Fruit fly (Drosophila melanogaster) whole organism, embryonic: Measurements from ENCODE around the gene mRpL40.

Experiments
- BEAF-32 ChIP-seq: fragments of 200-800 bp; sonication (Bioruptor generic); optimal IDR thresholded peaks from 3 replicates; lab custom pipeline; 2017; ENCODE audit warnings: missing biosample characterization, missing genetic modification characterization, mild to moderate bottlenecking, moderate library complexity, missing genetic modification reagents
- Bgb ChIP-seq: fragments of 200-800 bp; sonication (Bioruptor generic); IDR thresholded peaks from 2 replicates; pipeline ENCODE4 v1.3.6; 2022; ENCODE audit warnings: missing biosample characterization, missing genetic modification characterization; ENCODE audit not compliant: partially characterized antibody
- CG12744 ChIP-seq: fragments of 200-800 bp; sonication (Bioruptor generic); optimal IDR thresholded peaks from 2 replicates; lab custom pipeline; 2016; ENCODE audit warnings: missing biosample characterization, missing genetic modification characterization
- CG13287 ChIP-seq: fragments of 200-800 bp; sonication (Bioruptor generic); IDR thresholded peaks from 2 replicates; pipeline ENCODE4 v1.3.6; 2022; ENCODE audit warnings: missing biosample characterization, missing genetic modification characterization; ENCODE audit not compliant: partially characterized antibody
- CG13775 ChIP-seq: fragments of 200-800 bp; sonication (Bioruptor generic); optimal IDR thresholded peaks from 3 replicates; lab custom pipeline; 2017; ENCODE audit warnings: missing biosample characterization, mild to moderate bottlenecking, missing genetic modification characterization
- CG14710 ChIP-seq: fragments of 200-800 bp; sonication (Bioruptor generic); optimal IDR thresholded peaks from 3 replicates; lab custom pipeline; 2019; ENCODE audit warnings: missing biosample characterization, mild to moderate bottlenecking, missing genetic modification characterization, moderate library complexity
- CG15479 ChIP-seq: fragments of 200-800 bp; sonication (Bioruptor generic); optimal IDR thresholded peaks from 3 replicates; lab custom pipeline; 2019; ENCODE audit warnings: missing biosample characterization, mild to moderate bottlenecking, missing genetic modification characterization, moderate library complexity
- CG15514 ChIP-seq: fragments of 200-800 bp; sonication (Bioruptor generic); optimal IDR thresholded peaks from 3 replicates; lab custom pipeline; 2017; ENCODE audit warnings: missing biosample characterization, missing genetic modification characterization, mild to moderate bottlenecking, moderate library complexity, missing genetic modification reagents
- CG1603 ChIP-seq: fragments of 200-800 bp; sonication (Bioruptor generic); optimal IDR thresholded peaks from 2 replicates; lab custom pipeline; 2019; ENCODE audit warnings: missing biosample characterization, mild to moderate bottlenecking, missing genetic modification characterization, moderate library complexity
- CG17829 ChIP-seq: fragments of 200-800 bp; optimal IDR thresholded peaks from 2 replicates; lab custom pipeline; 2019; ENCODE audit warnings: missing biosample characterization, mild to moderate bottlenecking, missing genetic modification characterization, moderate library complexity
- CG17912 ChIP-seq: fragments of 200-800 bp; sonication (Bioruptor generic); optimal IDR thresholded peaks from 2 replicates; lab custom pipeline; 2018; ENCODE audit warnings: missing biosample characterization, mild to moderate bottlenecking, missing genetic modification characterization
- CG18011 ChIP-seq: fragments of 200-800 bp; sonication (Bioruptor generic); optimal IDR thresholded peaks from 2 replicates; lab custom pipeline; 2017; ENCODE audit warnings: missing biosample characterization, missing genetic modification characterization, mild to moderate bottlenecking, moderate library complexity, missing genotype
- CG18764 ChIP-seq: fragments of 200-800 bp; sonication (Bioruptor generic); optimal IDR thresholded peaks from 3 replicates; lab custom pipeline; 2016; ENCODE audit warnings: missing biosample characterization, missing genetic modification characterization
- CG2116 ChIP-seq: fragments of 200-800 bp; sonication (Bioruptor generic); optimal IDR thresholded peaks from 3 replicates; lab custom pipeline; 2018; ENCODE audit warnings: missing biosample characterization, mild to moderate bottlenecking, missing genetic modification characterization
- CG2712 ChIP-seq: fragments of 200-800 bp; optimal IDR thresholded peaks from 3 replicates; lab custom pipeline; 2019; ENCODE audit warnings: missing biosample characterization, mild to moderate bottlenecking, missing genetic modification characterization, moderate library complexity
- CG34224 ChIP-seq: fragments of 200-800 bp; sonication (Bioruptor generic); IDR thresholded peaks from 3 replicates; pipeline ENCODE4 v1.3.6; 2022; ENCODE audit warnings: missing biosample characterization, missing genetic modification characterization; ENCODE audit not compliant: partially characterized antibody
- CG34376 ChIP-seq: fragments of 200-800 bp; sonication (Bioruptor generic); optimal IDR thresholded peaks from 2 replicates; lab custom pipeline; 2018; ENCODE audit warnings: missing biosample characterization, mild to moderate bottlenecking, missing genetic modification characterization
- CG3838 ChIP-seq: fragments of 200-800 bp; sonication (Bioruptor generic); optimal IDR thresholded peaks from 3 replicates; lab custom pipeline; 2016; ENCODE audit warnings: missing biosample characterization, missing genetic modification characterization
- CG5245 ChIP-seq: fragments of 200-800 bp; sonication (Bioruptor generic); optimal IDR thresholded peaks from 3 replicates; lab custom pipeline; 2016; ENCODE audit warnings: missing biosample characterization, missing genetic modification characterization
- CG6791 ChIP-seq: fragments of 200-800 bp; sonication (Bioruptor generic); IDR thresholded peaks from 3 replicates; pipeline ENCODE4 v1.3.6; 2022; ENCODE audit warnings: missing biosample characterization, missing genetic modification characterization; ENCODE audit not compliant: partially characterized antibody
- CHES-1-like ChIP-seq: fragments of 200-800 bp; sonication (Bioruptor generic); optimal IDR thresholded peaks from 2 replicates; lab custom pipeline; 2016; ENCODE audit warnings: missing biosample characterization, missing genetic modification characterization
- E2f2 ChIP-seq: fragments of 200-800 bp; sonication (Bioruptor generic); IDR thresholded peaks from 2 replicates; pipeline ENCODE4 v1.3.6; 2022; ENCODE audit warnings: missing biosample characterization, missing genetic modification characterization
- Hey ChIP-seq: fragments of 200-800 bp; sonication (Bioruptor generic); optimal IDR thresholded peaks from 3 replicates; lab custom pipeline; 2018; ENCODE audit warnings: missing biosample characterization, mild to moderate bottlenecking, missing genetic modification characterization
- Lhr ChIP-seq: fragments of 200-800 bp; sonication (Bioruptor generic); optimal IDR thresholded peaks from 3 replicates; lab custom pipeline; 2017; ENCODE audit warnings: mild to moderate bottlenecking, missing biosample characterization, missing genetic modification reagents, missing genetic modification characterization
- MBD-R2 ChIP-seq: fragments of 200-800 bp; sonication (Bioruptor generic); IDR thresholded peaks from 2 replicates; pipeline ENCODE4 v1.3.6; 2022; ENCODE audit warnings: missing biosample characterization, missing genetic modification characterization
- Myb ChIP-seq: fragments of 200-800 bp; sonication (Bioruptor generic); optimal IDR thresholded peaks from 2 replicates; lab custom pipeline; 2016; ENCODE audit warnings: missing biosample characterization, missing genetic modification characterization
- Rx ChIP-seq: fragments of 200-800 bp; sonication (Bioruptor generic); IDR thresholded peaks from 2 replicates; pipeline ENCODE4 v1.3.6; 2022; ENCODE audit warnings: missing biosample characterization, missing genetic modification characterization
- Sin3A ChIP-seq: fragments of >200 bp; optimal IDR thresholded peaks from 2 replicates; lab custom pipeline; 2018
- Sry-β ChIP-seq: fragments of 200-800 bp; sonication (Bioruptor generic); optimal IDR thresholded peaks from 2 replicates; lab custom pipeline; 2018; ENCODE audit warnings: missing biosample characterization, mild to moderate bottlenecking, missing genetic modification characterization, moderate library complexity
- Sry-δ ChIP-seq: fragments of 200-800 bp; sonication (Bioruptor generic); optimal IDR thresholded peaks from 2 replicates; lab custom pipeline; 2016; ENCODE audit warnings: missing biosample characterization, missing genetic modification characterization
- Stat92E ChIP-seq, 3 experiments: fragments of >200 bp in 2 of 3; fragments of 200-800 bp in 1 of 3; sonication (Bioruptor generic) in 1 of 3; optimal IDR thresholded peaks; 2 replicates each; lab custom pipeline; 2017 to 2019; ENCODE audit warnings: missing biosample characterization in 3 of 3, missing genetic modification characterization in 3 of 3, mild to moderate bottlenecking in 1 of 3, moderate library complexity in 1 of 3
- Xbp1 ChIP-seq: fragments of 200-800 bp; sonication (Bioruptor generic); optimal IDR thresholded peaks from 3 replicates; lab custom pipeline; 2016; ENCODE audit warnings: missing biosample characterization, mild to moderate bottlenecking, missing genetic modification characterization
- cato ChIP-seq: fragments of 200-800 bp; sonication (Bioruptor generic); optimal IDR thresholded peaks from 2 replicates; lab custom pipeline; 2016; ENCODE audit warnings: missing biosample characterization, missing genetic modification characterization, borderline replicate concordance
- crp ChIP-seq, 2 experiments: fragments of 200-800 bp; sonication (Bioruptor generic); optimal IDR thresholded peaks; 2 replicates in 1 of 2; 3 replicates in 1 of 2; lab custom pipeline; 2017; ENCODE audit warnings: missing biosample characterization in 2 of 2, missing genetic modification characterization in 2 of 2, mild to moderate bottlenecking in 1 of 2, moderate library complexity in 1 of 2
- dmrt99B ChIP-seq: fragments of 200-800 bp; sonication (Bioruptor generic); optimal IDR thresholded peaks from 2 replicates; lab custom pipeline; 2018; ENCODE audit warnings: missing biosample characterization, mild to moderate bottlenecking, missing genetic modification characterization, moderate library complexity
- eve ChIP-seq, 2 experiments: fragments of >200 bp; optimal IDR thresholded peaks; 2 replicates each; lab custom pipeline; 2017; ENCODE audit warnings: missing biosample characterization in 2 of 2, missing genetic modification characterization in 2 of 2
- gfzf ChIP-seq: fragments of 200-800 bp; sonication (Bioruptor generic); optimal IDR thresholded peaks from 2 replicates; lab custom pipeline; 2016; ENCODE audit warnings: missing biosample characterization, mild to moderate bottlenecking, missing genetic modification characterization, moderate library complexity
- hbn ChIP-seq: fragments of 200-800 bp; sonication (Bioruptor generic); IDR thresholded peaks from 2 replicates; pipeline ENCODE4 v1.3.6; 2022; ENCODE audit warnings: missing biosample characterization, missing genetic modification characterization; ENCODE audit not compliant: partially characterized antibody
- insv ChIP-seq, 2 experiments: fragments of 200-800 bp; sonication (Bioruptor generic); optimal IDR thresholded peaks; 3 replicates each; lab custom pipeline; 2016 to 2018; ENCODE audit warnings: missing biosample characterization in 2 of 2, missing genetic modification characterization in 2 of 2
- inv ChIP-seq: fragments of 200-800 bp; sonication (Bioruptor generic); IDR thresholded peaks from 2 replicates; pipeline ENCODE4 v1.3.6; 2022; ENCODE audit warnings: missing biosample characterization, missing genetic modification characterization; ENCODE audit not compliant: partially characterized antibody
- nau ChIP-seq: fragments of 200-800 bp; sonication (Bioruptor generic); optimal IDR thresholded peaks from 3 replicates; lab custom pipeline; 2017; ENCODE audit warnings: missing biosample characterization, mild to moderate bottlenecking, missing genetic modification characterization, missing genetic modification reagents
- nerfin-2 ChIP-seq: fragments of 200-800 bp; sonication (Bioruptor generic); IDR thresholded peaks from 2 replicates; pipeline ENCODE4 v1.3.6; 2022; ENCODE audit warnings: missing biosample characterization, missing genetic modification characterization; ENCODE audit not compliant: partially characterized antibody
- oc ChIP-seq: fragments of 200-800 bp; sonication (Bioruptor generic); optimal IDR thresholded peaks from 2 replicates; lab custom pipeline; 2018; ENCODE audit warnings: missing biosample characterization, mild to moderate bottlenecking, missing genetic modification characterization, moderate library complexity
- run ChIP-seq: fragments of 200-800 bp; sonication (Bioruptor generic); optimal IDR thresholded peaks from 3 replicates; lab custom pipeline; 2018; ENCODE audit warnings: missing biosample characterization, mild to moderate bottlenecking, missing genetic modification characterization
- sens ChIP-seq: fragments of 200-800 bp; sonication (Bioruptor generic); peaks from one replicate; lab custom pipeline; 2016; ENCODE audit warnings: missing biosample characterization, missing genetic modification characterization
- tx ChIP-seq: fragments of 200-800 bp; sonication (Bioruptor generic); optimal IDR thresholded peaks from 2 replicates; lab custom pipeline; 2016; ENCODE audit warnings: missing biosample characterization, missing genetic modification characterization
- vnd ChIP-seq: fragments of 200-800 bp; sonication (Bioruptor generic); IDR thresholded peaks from 3 replicates; pipeline ENCODE4 v1.3.6; 2022; ENCODE audit warnings: missing biosample characterization, missing genetic modification characterization; ENCODE audit not compliant: partially characterized antibody
- zen2 ChIP-seq: fragments of 200-800 bp; sonication (Bioruptor generic); IDR thresholded peaks from 3 replicates; pipeline ENCODE4 v1.3.6; 2022; ENCODE audit warnings: missing biosample characterization, missing genetic modification characterization; ENCODE audit not compliant: partially characterized antibody

The mRpL40 gene

DNA sequence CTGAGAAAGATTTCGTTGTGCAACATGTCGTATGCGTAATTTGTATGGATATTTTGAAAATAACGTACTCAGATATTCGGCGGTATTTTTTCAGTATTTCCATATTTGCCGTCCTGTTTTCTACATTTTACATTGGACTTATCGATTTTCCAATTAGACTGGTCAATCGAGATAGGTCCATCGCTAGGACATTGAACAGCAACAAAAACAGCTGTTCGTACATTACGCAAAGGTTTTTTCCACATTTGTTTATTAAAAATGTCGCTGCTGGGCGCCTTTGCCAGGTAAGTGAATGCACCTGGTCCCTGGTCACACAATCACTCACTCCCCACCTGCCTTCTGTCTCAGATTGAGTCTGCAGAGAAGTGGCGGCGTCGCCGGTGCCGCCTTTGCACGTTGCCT, at the start of gene mRpL40:
Gene mRpL40, plus strand, starts transcription at position 186 of the 402 bp plus-strand sequence.
- TF ChIP-seq insv (GFP tag; optimal IDR thresholded peaks at IDR 0.05; lab: Kevin White, UChicago) (peak; percentile 4 to 95), CG34376 (no peak), Hey (tag; lab: Kevin White, UChicago) (no peak), CG18764 (GFP tag; lab: Kevin White, UChicago) (no peak), CG6791 (peak; percentile 52), Sry-β (no peak), zen2 (GFP tag; lab: Robert Waterston, UW) (peak; percentile 26; the same call in 2 of the 3 replicates), inv (0 out of 2 replicates have a peak, but pooled peaks have one; percentile 8), CG15479 (GFP tag; lab: Kevin White, UChicago) (peak; percentile 81), CG17829 (tag; lab: Kevin White, UChicago) (peak; percentile 0), gfzf (GFP tag; lab: Kevin White, UChicago) (peak; percentile 46), eve (GFP tag; optimal IDR thresholded peaks at IDR 0.05; lab: Kevin White, UChicago) (no peak), dmrt99B (tag; lab: Kevin White, UChicago) (no peak), nau (GFP tag; lab: Kevin White, UChicago) (no peak), CG12744 (GFP tag; lab: Kevin White, UChicago) (no peak), Stat92E (GFP tag; optimal IDR thresholded peaks at IDR 0.05; lab: Kevin White, UChicago) (no peak), cato (no peak), CG2712 (tag; lab: Kevin White, UChicago) (peak; percentile 2), BEAF-32 (GFP tag; lab: Kevin White, UChicago) (peak; percentile 50), Xbp1 (GFP tag; lab: Kevin White, UChicago) (no peak), CG13775 (no peak), crp (GFP tag; optimal IDR thresholded peaks at IDR 0.05; lab: Kevin White, UChicago) (peak; percentile 60 to 91), CG1603 (peak; percentile 49), Myb (peak; percentile 85), MBD-R2 (GFP tag; lab: Robert Waterston, UW) (peak; percentile 91), CG17912 (no peak), CG34224 (peak; percentile 69), hbn (peak; percentile 47), oc (no peak), CG18011 (no peak), sens (GFP tag; lab: Kevin White, UChicago) (peak; percentile 32), CG15514 (GFP tag; lab: Kevin White, UChicago) (peak; percentile 21), Bgb (no peak; the same call in 1 of the 2 replicates), CG13287 (GFP tag; lab: Robert Waterston, UW) (peak; percentile 73), CG2116 (GFP tag; lab: Kevin White, UChicago) (peak; percentile 23), nerfin-2 (GFP tag; lab: Robert Waterston, UW) (0 out of 2 replicates have a peak, but pooled peaks have one; percentile 17), tx (GFP tag; lab: Kevin White, UChicago) (no peak), Sin3A (lab: Kevin White, UChicago) (no peak), CG14710 (tag; lab: Kevin White, UChicago) (peak; percentile 19), Rx (no peak), CG5245 (no peak), CG3838 (GFP tag; lab: Kevin White, UChicago) (no peak), CHES-1-like (no peak), E2f2 (peak; percentile 77), run (tag; lab: Kevin White, UChicago) (no peak), Lhr (GFP tag; lab: Kevin White, UChicago) (no peak), vnd (GFP tag; lab: Robert Waterston, UW) (0 out of 3 replicates have a peak, but pooled peaks have one; percentile 14), Sry-δ (GFP tag; lab: Kevin White, UChicago) (peak; percentile 84)
